Fruit fly (Drosophila melanogaster): Measurements from ENCODE around the gene jar.
A peak's percentile ranks its signal among the peaks of the same experiment; 100 is the strongest.

jar gene

dm6 chr3R:24203426-24203825 lies 67.6 kb downstream of the jar start (continued):
- TF ChIP-seq vvl (GFP tag; IDR thresholded peaks at IDR 0.05) (peak; percentile 38; the same call in 1 of the 2 replicates), Eip74EF (GFP tag; optimal IDR thresholded peaks at IDR 0.05) (peak in 1 of 2 experiments; percentile 43), CG14965 (GFP tag; optimal IDR thresholded peaks at IDR 0.05; ENCODE audit: borderline replicate concordance) (no peak), sqz (GFP tag; optimal IDR thresholded peaks at IDR 0.05) (peak; percentile 46), CG30431 (GFP tag; optimal IDR thresholded peaks at IDR 0.05) (no peak), odd (GFP tag; optimal IDR thresholded peaks at IDR 0.05) (no peak), Hr78 (GFP tag; optimal IDR thresholded peaks at IDR 0.05) (peak in 1 of 2 experiments; percentile 5), CG14710 (tag; optimal IDR thresholded peaks at IDR 0.05) (peak; percentile 3), chn (GFP tag; optimal IDR thresholded peaks at IDR 0.05) (no peak), CG15601 (tag; optimal IDR thresholded peaks at IDR 0.05) (peak; percentile 12), CG7839 (tag; optimal IDR thresholded peaks at IDR 0.05) (no peak), Antp (GFP tag; optimal IDR thresholded peaks at IDR 0.05) (no peak), CG15073 (GFP tag; optimal IDR thresholded peaks at IDR 0.05) (no peak), CG4820 (GFP tag; optimal IDR thresholded peaks at IDR 0.05) (peak; percentile 2), CG18599 (GFP tag; optimal IDR thresholded peaks at IDR 0.05) (peak; percentile 2), Hsf (GFP tag; optimal IDR thresholded peaks at IDR 0.05) (peak; percentile 11), CG2678 (tag; optimal IDR thresholded peaks at IDR 0.05) (peak; percentile 45), CG31388 (GFP tag; optimal IDR thresholded peaks at IDR 0.05) (no peak), CG3838 (GFP tag; optimal IDR thresholded peaks at IDR 0.05) (no peak), CG18011 (GFP tag; optimal IDR thresholded peaks at IDR 0.05) (no peak), oc (tag; optimal IDR thresholded peaks at IDR 0.05) (peak; percentile 33), Opbp (GFP tag; IDR thresholded peaks at IDR 0.05; ENCODE audit: partially characterized antibody) (no peak), chinmo (GFP tag; IDR thresholded peaks at IDR 0.05; ENCODE audit: partially characterized antibody) (0 out of 4 replicates have a peak, but pooled peaks have one; percentile 27), CG9876 (GFP tag; optimal IDR thresholded peaks at IDR 0.05) (no peak), CG10209 (GFP tag; optimal IDR thresholded peaks at IDR 0.05) (peak; percentile 4), Drgx (GFP tag; IDR thresholded peaks at IDR 0.05) (peak; percentile 85), gem (tag; optimal IDR thresholded peaks at IDR 0.05) (peak; percentile 53), corto (GFP tag; optimal IDR thresholded peaks at IDR 0.05) (peak; percentile 24), CG8388 (GFP tag; optimal IDR thresholded peaks at IDR 0.05) (peak; percentile 44), kni (GFP tag; optimal IDR thresholded peaks at IDR 0.05) (peak; percentile 53), chif (GFP tag; optimal IDR thresholded peaks at IDR 0.05) (no peak), Blimp-1 (GFP tag; optimal IDR thresholded peaks at IDR 0.05) (peak; percentile 9), CG6813 (GFP tag; optimal IDR thresholded peaks at IDR 0.05) (no peak), dmrt99B (tag; optimal IDR thresholded peaks at IDR 0.05) (peak; percentile 66), nmo (GFP tag; optimal IDR thresholded peaks at IDR 0.05) (peak; percentile 35), CG5245 (GFP tag; optimal IDR thresholded peaks at IDR 0.05) (no peak), phol (tag; optimal IDR thresholded peaks at IDR 0.05) (peak; percentile 44), Hr3 (GFP tag; optimal IDR thresholded peaks at IDR 0.05) (peak; percentile 16), dmrt11E (tag; optimal IDR thresholded peaks at IDR 0.05) (no peak), Ptx1 (GFP tag; IDR thresholded peaks at IDR 0.05) (0 out of 2 replicates have a peak, but pooled peaks have one; percentile 28), Ssrp (tag; optimal IDR thresholded peaks at IDR 0.05) (peak; percentile 6), CG31441 (GFP tag; IDR thresholded peaks at IDR 0.05) (peak; percentile 55)

Measured in whole organism, embryonic.